Worm (Caenorhabditis elegans): ENCODE results near the gene pxn-1.

pxn-1 gene

ce11 chrV:8500348-8500747 lies 5.7 kb downstream of the pxn-1 start (continued):
- TF ChIP-seq tbx-2 (tag; optimal IDR thresholded peaks at IDR 0.05) (peak; percentile 98), ets-4 (tag; optimal IDR thresholded peaks at IDR 0.05) (peak; percentile 96), dmd-4 (tag; optimal IDR thresholded peaks at IDR 0.05; ENCODE audit: borderline replicate concordance) (peak; percentile 99), unc-3 (GFP tag; conservative IDR thresholded peaks at IDR 0.05) (peak; percentile 99), unc-3 (tag; optimal IDR thresholded peaks at IDR 0.05) (peak; percentile 98), hlh-13 (GFP tag; optimal IDR thresholded peaks at IDR 0.05) (peak; percentile 99), ceh-6 (GFP tag; optimal IDR thresholded peaks at IDR 0.05) (peak; percentile 99), T23F11.4 (GFP tag; optimal IDR thresholded peaks at IDR 0.05) (peak; percentile 99), ceh-48 (tag; optimal IDR thresholded peaks at IDR 0.05) (peak; percentile 99), fkh-10 (GFP tag; optimal IDR thresholded peaks at IDR 0.05) (peak; percentile 95), sox-4 (tag; optimal IDR thresholded peaks at IDR 0.05) (peak; percentile 100), C08G9.2 (tag; optimal IDR thresholded peaks at IDR 0.05) (peak; percentile 96), sox-2 (GFP tag; IDR thresholded peaks at IDR 0.05) (peak; percentile 98), pha-2 (tag; optimal IDR thresholded peaks at IDR 0.05) (peak; percentile 96), dve-1 (tag; optimal IDR thresholded peaks at IDR 0.05) (peak; percentile 98), ttx-3 (tag; optimal IDR thresholded peaks at IDR 0.05) (peak; percentile 98)

- TF ChIP-seq ceh-48 (tag; optimal IDR thresholded peaks at IDR 0.05) (no peak), T23F11.4 (GFP tag; optimal IDR thresholded peaks at IDR 0.05) (no peak), unc-55 (GFP tag; optimal IDR thresholded peaks at IDR 0.05) (no peak)
Measured at ce11 chrV:8507324-8507723, 12.6 kb downstream of the pxn-1 start, which contains the start of gene ZK994.6. Gene ZK994.6 (minus strand): TSS chrV:8507424.

ce11 chrV:8513361-8513760 lies 18.7 kb downstream of the pxn-1 start, which contains the start of gene F45F2.9:
Gene F45F2.9 (minus strand): TSS chrV:8513461.
- TF ChIP-seq ceh-14 (tag; optimal IDR thresholded peaks at IDR 0.05) (no peak), pat-9 (tag; optimal IDR thresholded peaks at IDR 0.05) (no peak), npax-4 (tag; optimal IDR thresholded peaks at IDR 0.05) (no peak), ceh-31 (tag; optimal IDR thresholded peaks at IDR 0.05) (no peak), ceh-34 (tag; optimal IDR thresholded peaks at IDR 0.05) (no peak), F13H6.1 (tag; optimal IDR thresholded peaks at IDR 0.05) (no peak), ama-1 (optimal IDR thresholded peaks at IDR 0.05) (no peak), che-1 (tag; optimal IDR thresholded peaks at IDR 0.05) (no peak), nhr-232 (tag; optimal IDR thresholded peaks at IDR 0.05) (no peak), ceh-19 (GFP tag; optimal IDR thresholded peaks at IDR 0.05) (no peak), T23F11.4 (GFP tag; optimal IDR thresholded peaks at IDR 0.05) (no peak)

DNA sequence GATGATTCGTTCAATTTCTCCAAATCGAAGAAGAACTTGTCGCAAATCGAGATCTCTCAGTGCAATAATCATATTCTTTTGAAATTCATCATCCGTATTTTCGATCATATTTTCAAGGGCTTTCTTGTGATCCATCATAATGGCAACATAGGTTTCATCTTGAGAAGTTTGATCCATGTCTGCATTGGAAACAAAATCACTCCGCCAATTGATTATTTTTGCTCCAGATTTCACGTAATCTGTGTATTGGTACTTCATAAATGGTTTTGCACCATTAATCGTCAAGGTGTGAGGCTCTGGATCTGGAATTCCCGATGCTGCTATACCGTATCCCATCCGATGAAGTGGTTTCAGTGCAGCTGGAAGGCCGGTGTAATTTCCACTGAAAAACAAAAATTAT lies 21.7 kb downstream of the pxn-1 start:
- TF ChIP-seq fkh-10 (GFP tag; optimal IDR thresholded peaks at IDR 0.05) (no peak), unc-55 (GFP tag; optimal IDR thresholded peaks at IDR 0.05) (no peak), sdc-2 (tag; optimal IDR thresholded peaks at IDR 0.05) (no peak), ttx-3 (tag; optimal IDR thresholded peaks at IDR 0.05) (no peak), ceh-22 (tag; optimal IDR thresholded peaks at IDR 0.05) (no peak), gmeb-2 (tag; optimal IDR thresholded peaks at IDR 0.05) (no peak), pros-1 (tag; optimal IDR thresholded peaks at IDR 0.05) (no peak)

ce11 chrV:8517711-8518110 lies 23.0 kb downstream of the pxn-1 start:
- TF ChIP-seq ceh-45 (GFP tag; IDR thresholded peaks at IDR 0.05) (no peak), ahr-1 (tag; optimal IDR thresholded peaks at IDR 0.05) (no peak), ref-2 (tag; optimal IDR thresholded peaks at IDR 0.05) (no peak), C38D4.7 (GFP tag; optimal IDR thresholded peaks at IDR 0.05) (no peak), K02D7.2 (tag; optimal IDR thresholded peaks at IDR 0.05) (no peak), T23F11.4 (GFP tag; optimal IDR thresholded peaks at IDR 0.05) (no peak), mec-3 (tag; optimal IDR thresholded peaks at IDR 0.05; ENCODE audit: borderline replicate concordance) (no peak), Y22D7AL.16 (tag; optimal IDR thresholded peaks at IDR 0.05) (no peak), sox-4 (tag; optimal IDR thresholded peaks at IDR 0.05) (no peak), ceh-31 (tag; optimal IDR thresholded peaks at IDR 0.05) (no peak), npax-4 (tag; optimal IDR thresholded peaks at IDR 0.05) (no peak), ttx-3 (tag; optimal IDR thresholded peaks at IDR 0.05) (no peak), hlh-15 (tag; optimal IDR thresholded peaks at IDR 0.05) (no peak), tbx-2 (tag; optimal IDR thresholded peaks at IDR 0.05) (no peak), rnt-1 (tag; optimal IDR thresholded peaks at IDR 0.05) (no peak), nfya-1 (tag; optimal IDR thresholded peaks at IDR 0.05) (no peak), hlh-6 (tag; optimal IDR thresholded peaks at IDR 0.05) (no peak), C08G9.2 (tag; optimal IDR thresholded peaks at IDR 0.05) (no peak), fax-1 (tag; optimal IDR thresholded peaks at IDR 0.05) (no peak)

All from whole organism, late embryonic.